Worm (Caenorhabditis elegans): ENCODE results near the gene F35B12.10.

F35B12.10 gene

ce11 chrV:11629222-11630026 lies at the start of gene F35B12.10:
Gene F35B12.10, minus strand, starts transcription at chrV:11629272.
- TF ChIP-seq ceh-62 (tag; optimal IDR thresholded peaks at IDR 0.05), result no peak
- TF ChIP-seq nhr-25 (tag; optimal IDR thresholded peaks at IDR 0.05; ENCODE audit: borderline replicate concordance, insufficient read depth), result no peak
- TF ChIP-seq dmd-9 (GFP tag; IDR thresholded peaks at IDR 0.05), result no peak
- peak; percentile 34 for TF ChIP-seq nhr-77 (tag; optimal IDR thresholded peaks at IDR 0.05)
- TF ChIP-seq nhr-28 (tag; optimal IDR thresholded peaks at IDR 0.05), result peak; percentile 65
- no peak for TF ChIP-seq lin-29 (GFP tag; IDR thresholded peaks at IDR 0.05)
- peak; percentile 83 for TF ChIP-seq hlh-11 (tag; optimal IDR thresholded peaks at IDR 0.05)
- no peak for TF ChIP-seq F26F4.8 (GFP tag; conservative IDR thresholded peaks at IDR 0.05)
- TF ChIP-seq tag-97 (GFP tag; IDR thresholded peaks at IDR 0.05), result no peak
- TF ChIP-seq cey-2 (tag; optimal IDR thresholded peaks at IDR 0.05; ENCODE audit: borderline replicate concordance, insufficient read depth), result no peak
- TF ChIP-seq F37D6.2 (tag; optimal IDR thresholded peaks at IDR 0.05), result no peak
- TF ChIP-seq mdt-29 (GFP tag; IDR thresholded peaks at IDR 0.05), result no peak
- TF ChIP-seq dve-1 (tag; optimal IDR thresholded peaks at IDR 0.05; ENCODE audit: insufficient read depth), result peak; percentile 47
- TF ChIP-seq ces-1 (GFP tag; optimal IDR thresholded peaks at IDR 0.05), result no peak
- no peak for TF ChIP-seq ztf-11 (tag; optimal IDR thresholded peaks at IDR 0.05)
- TF ChIP-seq daf-8 (GFP tag; IDR thresholded peaks at IDR 0.05), result no peak
- peak; percentile 45; the same call in 1 of the 2 replicates for TF ChIP-seq php-3 (GFP tag; IDR thresholded peaks at IDR 0.05)
- no peak for TF ChIP-seq snpc-4 (tag; optimal IDR thresholded peaks at IDR 0.05)
- no peak for TF ChIP-seq hlh-30 (tag; optimal IDR thresholded peaks at IDR 0.05; ENCODE audit: insufficient read depth)
- no peak for TF ChIP-seq F10B5.3 (tag; optimal IDR thresholded peaks at IDR 0.05)
- TF ChIP-seq aly-2 (tag; optimal IDR thresholded peaks at IDR 0.05), result no peak
- 0 out of 2 replicates have a peak, but pooled peaks have one; percentile 14 for TF ChIP-seq egl-43 (GFP tag; IDR thresholded peaks at IDR 0.05)
- 0 out of 2 replicates have a peak, but pooled peaks have one; percentile 18 for TF ChIP-seq ctbp-1 (GFP tag; IDR thresholded peaks at IDR 0.05)
- peak; percentile 27 for TF ChIP-seq nhr-48 (tag; optimal IDR thresholded peaks at IDR 0.05)
- TF ChIP-seq aha-1 (tag), result no peak
- no peak for TF ChIP-seq lir-3 (tag; optimal IDR thresholded peaks at IDR 0.05)
- no peak for TF ChIP-seq saeg-2 (GFP tag; IDR thresholded peaks at IDR 0.05)
- TF ChIP-seq mxl-3 (GFP tag; optimal IDR thresholded peaks at IDR 0.05), result peak; percentile 55
- TF ChIP-seq spr-1 (tag; optimal IDR thresholded peaks at IDR 0.05), result no peak
- TF ChIP-seq tra-1 (GFP tag; IDR thresholded peaks at IDR 0.05), result 0 out of 2 replicates have a peak, but pooled peaks have one; percentile 36
- TF ChIP-seq daf-16 (GFP tag; optimal IDR thresholded peaks at IDR 0.05), result peak in 1 of 2 experiments; percentile 2
- peak; percentile 62 for TF ChIP-seq daf-16 (tag; optimal IDR thresholded peaks at IDR 0.05)
- TF ChIP-seq madf-5 (GFP tag; IDR thresholded peaks at IDR 0.05), result no peak
- no peak for TF ChIP-seq set-16 (GFP tag; IDR thresholded peaks at IDR 0.05)
- no peak for TF ChIP-seq T26A8.4 (GFP tag; IDR thresholded peaks at IDR 0.05)
- TF ChIP-seq pqm-1 (tag; optimal IDR thresholded peaks at IDR 0.05), result peak; percentile 59
- TF ChIP-seq dmd-6 (GFP tag; IDR thresholded peaks at IDR 0.05), result peak; percentile 82
- no peak for TF ChIP-seq pha-4 (GFP tag; IDR thresholded peaks at IDR 0.05)
- no peak for TF ChIP-seq pha-4 (tag; optimal IDR thresholded peaks at IDR 0.05)
- no peak for TF ChIP-seq unc-39 (tag; optimal IDR thresholded peaks at IDR 0.05)
- TF ChIP-seq lin-13 (GFP tag; optimal IDR thresholded peaks at IDR 0.05), result no peak
- TF ChIP-seq D1046.2 (GFP tag; IDR thresholded peaks at IDR 0.05), result no peak
- TF ChIP-seq hif-1 (tag; optimal IDR thresholded peaks at IDR 0.05), result peak in 1 of 2 experiments; percentile 27
- TF ChIP-seq mep-1 (tag; optimal IDR thresholded peaks at IDR 0.05), result peak; percentile 24
- no peak for TF ChIP-seq lin-1 (GFP tag; IDR thresholded peaks at IDR 0.05)

Measured in whole organism, L4 larva.